Fruit fly (Drosophila melanogaster) whole organism, wandering third instar larva: Measurements from ENCODE around the gene Mf.

ENCODE experiments used
- Abd-B ChIP-seq: fragments of >200 bp; optimal IDR thresholded peaks from 2 replicates; lab custom pipeline; 2017; ENCODE audit warnings: missing biosample characterization, missing genetic modification characterization
- Dfd ChIP-seq: fragments of >200 bp; optimal IDR thresholded peaks from 2 replicates; lab custom pipeline; 2017; ENCODE audit warnings: missing biosample characterization, missing genetic modification characterization
- HLH106 ChIP-seq: fragments of 200-800 bp; optimal IDR thresholded peaks from 3 replicates; lab custom pipeline; 2019; ENCODE audit warnings: missing biosample characterization, mild to moderate bottlenecking, missing genetic modification characterization, moderate library complexity
- Hr78 ChIP-seq: fragments of >200 bp; optimal IDR thresholded peaks from 2 replicates; lab custom pipeline; 2017; ENCODE audit warnings: missing biosample characterization, missing genetic modification characterization
- Mio ChIP-seq: sonication (Bioruptor generic); optimal IDR thresholded peaks from 2 replicates; lab custom pipeline; 2016; ENCODE audit warnings: missing biosample characterization, missing genetic modification characterization
- Sp1 ChIP-seq: fragments of 200-800 bp; sonication (Bioruptor generic); optimal IDR thresholded peaks from 3 replicates; lab custom pipeline; 2019; ENCODE audit warnings: missing biosample characterization, mild to moderate bottlenecking, missing genetic modification characterization, moderate library complexity
- br ChIP-seq: fragments of 200-800 bp; sonication (Bioruptor generic); optimal IDR thresholded peaks from 2 replicates; lab custom pipeline; 2016; ENCODE audit warnings: missing biosample characterization, missing genetic modification characterization
- lola ChIP-seq: fragments of >200 bp; optimal IDR thresholded peaks from 2 replicates; lab custom pipeline; 2017; ENCODE audit warnings: missing biosample characterization, missing genetic modification characterization

dm6 chr3R:15139010-15139815, 42.1 kb downstream of the Mf start:
- no peak for TF ChIP-seq lola (GFP tag; lab: Kevin White, UChicago)
- no peak for TF ChIP-seq Mio
- TF ChIP-seq Hr78 (GFP tag; lab: Kevin White, UChicago): no peak
- peak; percentile 62 for TF ChIP-seq Sp1
- TF ChIP-seq Dfd (GFP tag; lab: Kevin White, UChicago): no peak
- peak; percentile 16 for TF ChIP-seq HLH106 (tag; lab: Kevin White, UChicago)
- no peak for TF ChIP-seq br (GFP tag; lab: Kevin White, UChicago)
- no peak for TF ChIP-seq Abd-B (GFP tag; lab: Kevin White, UChicago)
